Fruit fly (Drosophila melanogaster): Measurements from ENCODE around the gene lic.

Gene lic

DNA sequence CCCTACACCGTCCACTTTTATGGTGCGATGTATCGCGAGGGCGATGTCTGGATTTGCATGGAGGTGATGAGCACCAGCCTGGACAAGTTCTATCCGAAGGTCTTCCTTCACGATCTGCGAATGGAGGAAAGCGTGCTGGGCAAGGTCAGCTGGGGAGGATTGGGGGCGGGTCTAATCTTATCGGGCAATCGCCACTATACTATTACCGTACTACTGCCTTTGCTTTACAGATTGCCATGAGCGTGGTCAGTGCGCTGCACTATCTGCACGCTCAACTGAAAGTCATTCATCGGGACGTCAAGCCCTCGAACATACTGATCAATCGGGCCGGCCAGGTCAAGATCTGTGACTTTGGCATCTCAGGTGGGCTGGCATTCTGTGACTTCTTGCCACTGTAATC, 914 bp downstream of the lic start:
- TF ChIP-seq Crg-1 (GFP tag; optimal IDR thresholded peaks at IDR 0.05) (no peak), CG12768 (GFP tag; optimal IDR thresholded peaks at IDR 0.05) (no peak), cic (GFP tag; optimal IDR thresholded peaks at IDR 0.05) (peak; percentile 96), CG11617 (GFP tag; optimal IDR thresholded peaks at IDR 0.05) (no peak)

DNA sequence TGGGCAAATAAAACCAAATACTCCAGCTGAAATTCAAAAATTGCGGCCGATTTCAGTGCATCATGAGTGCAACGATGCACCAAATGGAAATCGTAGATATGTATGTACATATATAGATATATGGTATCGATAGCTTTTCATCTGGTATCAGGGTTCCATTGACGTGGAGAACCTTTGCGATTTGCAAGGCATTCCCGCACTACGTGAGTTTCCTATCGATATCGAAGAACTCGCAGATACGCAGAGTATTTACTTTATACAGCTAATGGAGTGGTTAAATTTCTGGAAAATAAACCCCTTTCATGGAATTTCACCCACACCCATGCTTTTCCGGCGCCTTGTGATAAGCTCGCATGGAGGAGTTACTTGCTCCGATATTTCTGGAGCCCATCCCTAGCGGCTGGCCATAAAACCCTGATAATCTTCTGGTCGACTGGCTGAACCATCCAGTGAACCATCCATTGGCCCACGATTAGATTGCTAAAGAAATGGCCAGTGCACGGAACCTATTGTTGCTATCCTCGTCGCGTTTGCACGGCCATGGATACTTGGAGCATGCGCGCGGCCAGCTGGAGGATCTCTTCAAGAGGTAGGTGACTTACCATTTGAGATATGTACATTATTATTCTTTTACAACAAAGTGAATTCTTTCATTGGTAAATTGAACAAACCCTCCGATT, 3.3 kb downstream of the lic start, which contains the start of gene CG2200:
TSS of gene CG2200 (plus strand) at position 215 of the 680 bp plus-strand sequence.
- peak; percentile 25 for TF ChIP-seq ovo (GFP tag; optimal IDR thresholded peaks at IDR 0.05)
- peak; percentile 85 for TF ChIP-seq bab1 (GFP tag; optimal IDR thresholded peaks at IDR 0.05)
- peak; percentile 51 for TF ChIP-seq CG12768 (GFP tag; optimal IDR thresholded peaks at IDR 0.05)
- peak; percentile 48 for TF ChIP-seq toe (GFP tag; optimal IDR thresholded peaks at IDR 0.05)
- no peak for TF ChIP-seq cnc (optimal IDR thresholded peaks at IDR 0.05)
- peak; percentile 81 for TF ChIP-seq Mnt (GFP tag; optimal IDR thresholded peaks at IDR 0.05)
- TF ChIP-seq CG1620 (GFP tag; optimal IDR thresholded peaks at IDR 0.05) = peak; percentile 52
- TF ChIP-seq Crg-1 (GFP tag; optimal IDR thresholded peaks at IDR 0.05) = peak; percentile 84
- peak; percentile 15 for TF ChIP-seq Clk (GFP tag; optimal IDR thresholded peaks at IDR 0.05)
- TF ChIP-seq pad (GFP tag; optimal IDR thresholded peaks at IDR 0.05) = peak; percentile 58
- TF ChIP-seq CG7045 (GFP tag; optimal IDR thresholded peaks at IDR 0.05) = peak; percentile 13
- TF ChIP-seq Hr96 (GFP tag; optimal IDR thresholded peaks at IDR 0.05) = peak; percentile 81
- TF ChIP-seq CG14711 (tag; optimal IDR thresholded peaks at IDR 0.05) = peak; percentile 77
- TF ChIP-seq CG7101 (tag; optimal IDR thresholded peaks at IDR 0.05) = peak; percentile 83
- TF ChIP-seq CG11617 (GFP tag; optimal IDR thresholded peaks at IDR 0.05) = peak; percentile 83
- TF ChIP-seq cic (GFP tag; optimal IDR thresholded peaks at IDR 0.05) = peak; percentile 42
- peak; percentile 55 for TF ChIP-seq tj (GFP tag; optimal IDR thresholded peaks at IDR 0.05)
- peak; percentile 23 for TF ChIP-seq CG33017 (tag; optimal IDR thresholded peaks at IDR 0.05)
- TF ChIP-seq CG5204 (GFP tag; optimal IDR thresholded peaks at IDR 0.05) = peak; percentile 54
- no peak for TF ChIP-seq kay (GFP tag; ENCODE audit: borderline replicate concordance)

DNA sequence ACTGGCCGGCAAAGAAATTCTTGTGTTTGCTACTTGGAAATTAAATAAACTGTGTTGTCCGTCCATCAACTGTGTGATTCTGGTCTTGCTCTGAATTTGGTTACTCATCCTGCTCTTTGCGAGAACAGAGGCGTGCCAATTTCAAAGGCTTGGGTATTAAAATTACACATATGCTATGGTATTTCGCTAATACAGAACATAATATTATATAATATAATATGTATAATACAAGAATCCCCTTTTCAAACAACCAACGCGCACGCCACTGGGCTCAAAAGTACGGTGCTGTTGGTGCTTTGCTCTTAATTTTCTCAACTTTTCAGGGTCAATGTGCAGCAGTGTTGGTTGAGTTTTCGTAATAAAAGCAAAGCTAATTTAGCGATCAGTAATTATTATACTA, 9.0 kb downstream of the lic start:
- TF ChIP-seq Mnt (GFP tag; optimal IDR thresholded peaks at IDR 0.05) = no peak
- peak; percentile 20 for TF ChIP-seq CG7101 (tag; optimal IDR thresholded peaks at IDR 0.05)
- TF ChIP-seq CG33017 (tag; optimal IDR thresholded peaks at IDR 0.05) = peak; percentile 22
- peak; percentile 16 for TF ChIP-seq CG14711 (tag; optimal IDR thresholded peaks at IDR 0.05)

DNA sequence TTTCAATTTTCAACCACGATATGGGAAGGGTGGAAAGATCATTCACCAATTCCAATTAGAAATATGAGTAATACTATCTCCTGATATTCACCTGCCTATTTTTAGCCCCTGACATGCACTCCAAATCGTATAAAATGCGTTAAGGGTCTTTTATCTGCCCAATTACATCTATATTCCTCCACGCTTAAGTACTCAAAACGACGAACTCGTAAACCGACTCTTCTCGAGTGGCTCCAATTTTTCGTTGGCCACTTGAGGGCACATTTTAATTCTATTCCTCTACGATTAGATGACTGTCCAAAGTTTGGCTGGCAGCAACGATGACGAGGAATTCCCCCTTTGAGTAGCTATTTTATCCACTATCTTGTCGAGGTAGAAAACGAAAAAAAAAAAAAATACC, 10.9 kb downstream of the lic start:
- TF ChIP-seq CG11617 (GFP tag; optimal IDR thresholded peaks at IDR 0.05) = no peak
- no peak for TF ChIP-seq CG5204 (GFP tag; optimal IDR thresholded peaks at IDR 0.05)

DNA sequence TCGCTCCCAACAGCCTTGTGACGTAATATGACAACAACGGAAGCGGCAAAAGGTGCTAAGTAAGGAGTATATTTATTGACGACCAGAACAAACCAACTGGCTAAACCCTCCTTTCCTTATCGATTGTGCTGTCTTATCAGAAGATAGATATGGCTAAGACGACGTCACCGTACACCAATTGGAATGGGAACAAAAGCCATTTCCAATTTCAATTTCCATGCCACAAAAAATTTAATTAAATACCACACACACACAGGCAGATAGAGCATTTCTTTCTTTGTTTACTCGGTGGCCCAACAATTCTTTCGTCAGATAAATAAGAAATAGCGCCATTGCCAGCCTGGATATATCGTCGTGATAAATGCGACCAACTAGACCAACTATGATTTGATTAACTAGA, 13.6 kb downstream of the lic start:
- TF ChIP-seq Mnt (GFP tag; optimal IDR thresholded peaks at IDR 0.05) (peak; percentile 0), pad (GFP tag; optimal IDR thresholded peaks at IDR 0.05) (no peak)

DNA sequence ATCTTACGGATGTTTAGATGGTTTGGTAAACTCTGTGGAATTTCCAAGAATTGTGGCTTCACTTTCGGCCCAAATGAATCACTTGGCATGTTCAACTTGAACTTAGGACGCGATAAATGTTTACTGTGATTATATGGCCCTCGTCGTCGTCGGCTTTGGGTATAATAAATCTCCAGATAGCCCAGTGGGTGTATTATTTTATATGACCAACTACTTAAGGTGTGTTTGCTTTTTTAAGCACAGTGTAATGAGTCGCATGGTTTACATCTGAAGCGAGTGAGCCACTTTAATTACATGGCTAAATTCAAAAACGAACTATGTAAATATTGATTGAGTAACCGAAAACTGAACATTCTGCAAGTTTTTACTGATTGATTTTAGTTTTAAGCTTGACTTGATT, 14.3 kb downstream of the lic start:
- TF ChIP-seq kay (GFP tag; ENCODE audit: borderline replicate concordance) (peak; percentile 65), CG33017 (tag; optimal IDR thresholded peaks at IDR 0.05) (peak; percentile 19), CG7101 (tag; optimal IDR thresholded peaks at IDR 0.05) (peak; percentile 60), tj (GFP tag; optimal IDR thresholded peaks at IDR 0.05) (peak; percentile 9), CG1620 (GFP tag; optimal IDR thresholded peaks at IDR 0.05) (no peak), CG14711 (tag; optimal IDR thresholded peaks at IDR 0.05) (peak; percentile 31), Mnt (GFP tag; optimal IDR thresholded peaks at IDR 0.05) (peak; percentile 13), pad (GFP tag; optimal IDR thresholded peaks at IDR 0.05) (peak; percentile 21), Crg-1 (GFP tag; optimal IDR thresholded peaks at IDR 0.05) (no peak), CG12768 (GFP tag; optimal IDR thresholded peaks at IDR 0.05) (peak; percentile 22), CG7045 (GFP tag; optimal IDR thresholded peaks at IDR 0.05) (peak; percentile 47), cic (GFP tag; optimal IDR thresholded peaks at IDR 0.05) (no peak)

DNA sequence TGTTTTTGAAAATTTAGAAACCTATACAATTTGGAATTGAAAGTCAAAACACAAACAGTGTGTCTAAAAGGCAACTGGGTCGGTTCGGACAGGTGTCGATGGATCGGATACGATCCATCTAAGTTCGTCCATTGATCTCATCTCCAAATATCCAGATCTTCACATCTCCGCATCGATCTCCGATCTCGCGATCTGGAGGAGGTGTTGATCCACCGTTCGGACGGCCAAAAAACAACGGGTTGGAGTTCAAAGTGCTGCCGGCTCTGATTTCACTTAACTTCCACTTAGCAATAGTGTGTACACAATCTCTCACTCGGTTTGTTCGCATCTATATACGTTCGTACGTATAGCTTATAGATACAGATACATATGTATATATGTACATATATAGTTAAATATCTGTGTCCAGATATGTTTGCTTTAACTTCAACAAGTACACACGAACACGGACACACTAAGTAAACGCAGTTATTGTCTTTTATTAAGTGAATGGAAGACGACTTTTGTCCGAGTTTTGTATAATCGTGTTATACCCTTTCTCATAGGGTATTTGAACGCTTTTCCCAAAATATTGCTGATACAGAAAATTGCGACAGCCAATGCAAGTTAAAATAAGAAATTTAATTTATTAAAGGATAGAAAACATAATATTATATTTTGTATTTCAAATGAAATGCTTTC, 17.3 kb downstream of the lic start, which contains the start of gene Fer3HCH:
TSS of gene Fer3HCH (minus strand) at position 51 of the 681 bp plus-strand sequence.
- TF ChIP-seq Crg-1 (GFP tag; optimal IDR thresholded peaks at IDR 0.05) (peak; percentile 11), toe (GFP tag; optimal IDR thresholded peaks at IDR 0.05) (no peak), CG14711 (tag; optimal IDR thresholded peaks at IDR 0.05) (peak; percentile 8), CG7101 (tag; optimal IDR thresholded peaks at IDR 0.05) (peak; percentile 39)

Measured in whole organism, adult.